Worm (Caenorhabditis elegans): Measurements from ENCODE around the gene fbxl-4.

DNA sequence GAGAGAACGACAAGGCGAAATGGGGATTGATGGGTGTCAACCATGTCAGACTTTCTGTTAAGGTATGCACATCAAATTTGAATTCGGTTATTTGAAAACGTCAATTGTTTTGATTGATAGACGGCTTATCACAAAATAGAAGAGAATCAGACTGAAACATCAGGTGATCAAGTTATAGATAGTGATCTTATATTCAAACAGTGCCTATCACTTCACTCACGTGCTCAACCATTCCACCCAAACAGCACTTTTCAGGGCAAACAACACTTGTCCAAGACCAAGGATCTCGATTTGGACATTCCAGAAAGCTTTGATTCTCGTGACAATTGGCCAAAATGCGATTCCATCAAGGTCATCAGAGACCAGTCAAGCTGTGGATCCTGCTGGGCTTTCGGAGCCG, 19.0 kb downstream of the fbxl-4 start:
- TF ChIP-seq T22C8.4 (GFP tag; IDR thresholded peaks at IDR 0.05): no peak
- TF ChIP-seq flt-1 (GFP tag; IDR thresholded peaks at IDR 0.05): no peak
- no peak for TF ChIP-seq ref-1 (GFP tag; conservative IDR thresholded peaks at IDR 0.05)
- no peak for TF ChIP-seq med-1 (GFP tag; optimal IDR thresholded peaks at IDR 0.05; ENCODE audit: insufficient read depth)
- no peak for TF ChIP-seq ztf-23 (GFP tag; IDR thresholded peaks at IDR 0.05)

All from whole organism, midembryonic.